Fruit fly (Drosophila melanogaster) whole organism, embryonic: Measurements from ENCODE around the gene Pde11.

Experiments
- Ada2b ChIP-seq: fragments of 200-800 bp; sonication (Bioruptor generic); IDR thresholded peaks from 2 replicates; pipeline ENCODE4 v1.3.6; 2022; ENCODE audit warnings: missing biosample characterization, missing genetic modification characterization
- Adf1 ChIP-seq: fragments of 200-800 bp; sonication (Bioruptor generic); IDR thresholded peaks from 2 replicates; pipeline ENCODE4 v1.3.6; 2022; ENCODE audit warnings: missing biosample characterization, missing genetic modification characterization
- CG12942 ChIP-seq: fragments of 200-800 bp; sonication (Bioruptor generic); optimal IDR thresholded peaks from 3 replicates; lab custom pipeline; 2016; ENCODE audit warnings: missing biosample characterization, missing genetic modification characterization
- CG15514 ChIP-seq: fragments of 200-800 bp; sonication (Bioruptor generic); optimal IDR thresholded peaks from 3 replicates; lab custom pipeline; 2017; ENCODE audit warnings: missing biosample characterization, missing genetic modification characterization, mild to moderate bottlenecking, moderate library complexity, missing genetic modification reagents
- CG17385 ChIP-seq: fragments of 200-800 bp; sonication (Bioruptor generic); optimal IDR thresholded peaks from 3 replicates; lab custom pipeline; 2018; ENCODE audit warnings: missing biosample characterization, mild to moderate bottlenecking, missing genetic modification characterization
- CG17568 ChIP-seq: fragments of 200-800 bp; sonication (Bioruptor generic); optimal IDR thresholded peaks from 2 replicates; lab custom pipeline; 2018; ENCODE audit warnings: missing biosample characterization, mild to moderate bottlenecking, missing genetic modification characterization, moderate library complexity
- CG17612 ChIP-seq: fragments of 200-800 bp; sonication (Bioruptor generic); IDR thresholded peaks from 2 replicates; pipeline ENCODE4 v1.3.6; 2022; ENCODE audit warnings: missing biosample characterization, missing genetic modification characterization
- CG1832 ChIP-seq: fragments of 200-800 bp; sonication (Bioruptor generic); optimal IDR thresholded peaks from 2 replicates; lab custom pipeline; 2017; ENCODE audit warnings: missing biosample characterization, mild to moderate bottlenecking, missing genetic modification characterization, inconsistent platforms
- CG2889 ChIP-seq: fragments of 200-800 bp; sonication (Bioruptor generic); IDR thresholded peaks from 3 replicates; pipeline ENCODE4 v1.3.6; 2022; ENCODE audit warnings: missing biosample characterization, missing genetic modification characterization
- CG31224 ChIP-seq: fragments of 200-800 bp; sonication (Bioruptor generic); IDR thresholded peaks from 2 replicates; pipeline ENCODE4 v1.3.6; 2022; ENCODE audit warnings: missing biosample characterization, missing genetic modification characterization
- CG3163 ChIP-seq: fragments of 200-800 bp; sonication (Bioruptor generic); optimal IDR thresholded peaks from 3 replicates; lab custom pipeline; 2016; ENCODE audit warnings: missing biosample characterization, missing genetic modification characterization
- CG32532 ChIP-seq: fragments of 200-800 bp; sonication (Bioruptor generic); IDR thresholded peaks from 2 replicates; pipeline ENCODE4 v1.3.6; 2022; ENCODE audit warnings: missing biosample characterization, missing genetic modification characterization
- CG4282 ChIP-seq: fragments of 200-800 bp; sonication (Bioruptor generic); optimal IDR thresholded peaks from 2 replicates; lab custom pipeline; 2016; ENCODE audit warnings: missing biosample characterization, missing genetic modification characterization
- CG5953 ChIP-seq: fragments of 200-800 bp; sonication (Bioruptor generic); IDR thresholded peaks from 2 replicates; pipeline ENCODE4 v1.3.6; 2022; ENCODE audit warnings: missing biosample characterization, missing genetic modification characterization
- CG7271 ChIP-seq: fragments of 200-800 bp; sonication (Bioruptor generic); optimal IDR thresholded peaks from 2 replicates; lab custom pipeline; 2018; ENCODE audit warnings: missing biosample characterization, mild to moderate bottlenecking, missing genetic modification characterization, moderate library complexity
- CG7786 ChIP-seq: fragments of 200-800 bp; sonication (Bioruptor generic); optimal IDR thresholded peaks from 2 replicates; lab custom pipeline; 2016; ENCODE audit warnings: missing biosample characterization, missing genetic modification characterization
- CG7839 ChIP-seq: fragments of 200-800 bp; sonication (Bioruptor generic); optimal IDR thresholded peaks from 3 replicates; lab custom pipeline; 2018; ENCODE audit warnings: missing biosample characterization, mild to moderate bottlenecking, missing genetic modification characterization, moderate library complexity
- CG7963 ChIP-seq: fragments of 200-800 bp; sonication (Bioruptor generic); IDR thresholded peaks from 3 replicates; pipeline ENCODE4 v1.3.6; 2022; ENCODE audit warnings: missing biosample characterization, missing genetic modification characterization; ENCODE audit not compliant: partially characterized antibody
- CG8281 ChIP-seq: fragments of 200-800 bp; sonication (Bioruptor generic); optimal IDR thresholded peaks from 2 replicates; lab custom pipeline; 2018; ENCODE audit warnings: missing biosample characterization, mild to moderate bottlenecking, missing genetic modification characterization, moderate library complexity
- CG8944 ChIP-seq: fragments of 200-800 bp; sonication (Bioruptor generic); optimal IDR thresholded peaks from 3 replicates; lab custom pipeline; 2016; ENCODE audit warnings: missing biosample characterization, missing genetic modification characterization
- Gsc ChIP-seq: fragments of 200-800 bp; sonication (Bioruptor generic); IDR thresholded peaks from 2 replicates; pipeline ENCODE4 v1.3.6; 2022; ENCODE audit warnings: missing biosample characterization, missing genetic modification characterization
- Gug ChIP-seq: fragments of 200-800 bp; sonication (Bioruptor generic); IDR thresholded peaks from 4 replicates; pipeline ENCODE4 v1.3.6; 2022; ENCODE audit warnings: missing biosample characterization, missing genetic modification characterization
- H2.0 ChIP-seq: fragments of 200-800 bp; sonication (Bioruptor generic); IDR thresholded peaks from 2 replicates; pipeline ENCODE4 v1.3.6; 2022; ENCODE audit warnings: missing biosample characterization, missing genetic modification characterization
- Hand ChIP-seq: fragments of 200-800 bp; sonication (Bioruptor generic); optimal IDR thresholded peaks from 2 replicates; lab custom pipeline; 2017; ENCODE audit warnings: mild to moderate bottlenecking, missing biosample characterization, missing genetic modification reagents, missing genetic modification characterization
- Hmr ChIP-seq: fragments of 200-800 bp; sonication (Bioruptor generic); optimal IDR thresholded peaks from 3 replicates; lab custom pipeline; 2017; ENCODE audit warnings: mild to moderate bottlenecking, missing biosample characterization, missing genetic modification reagents, missing genetic modification characterization
- Lpt ChIP-seq: fragments of >200 bp; optimal IDR thresholded peaks from 2 replicates; lab custom pipeline; 2018; ENCODE audit warnings: missing biosample characterization, missing genetic modification characterization
- Med ChIP-seq: fragments of 200-800 bp; sonication (Bioruptor generic); peaks from one replicate; lab custom pipeline; 2016; ENCODE audit warnings: missing biosample characterization, missing genetic modification characterization, mild to moderate bottlenecking, inconsistent platforms, moderate library complexity
- Nf-YC ChIP-seq: fragments of 200-800 bp; optimal IDR thresholded peaks from 3 replicates; lab custom pipeline; 2019; ENCODE audit warnings: missing biosample characterization, mild to moderate bottlenecking, missing genetic modification characterization, moderate library complexity
- Optix ChIP-seq: fragments of 200-800 bp; sonication (Bioruptor generic); IDR thresholded peaks from 3 replicates; pipeline ENCODE4 v1.3.6; 2022; ENCODE audit warnings: missing biosample characterization, missing genetic modification characterization
- Side ChIP-seq: fragments of 200-800 bp; sonication (Bioruptor generic); optimal IDR thresholded peaks from 2 replicates; lab custom pipeline; 2016; ENCODE audit warnings: missing biosample characterization, missing genetic modification characterization
- Taf1 ChIP-seq: fragments of 200-800 bp; sonication (Bioruptor generic); IDR thresholded peaks from 2 replicates; pipeline ENCODE4 v1.3.6; 2022; ENCODE audit warnings: missing biosample characterization, missing genetic modification characterization
- Xbp1 ChIP-seq: fragments of 200-800 bp; sonication (Bioruptor generic); optimal IDR thresholded peaks from 3 replicates; lab custom pipeline; 2016; ENCODE audit warnings: missing biosample characterization, mild to moderate bottlenecking, missing genetic modification characterization
- al ChIP-seq: fragments of 200-800 bp; sonication (Bioruptor generic); IDR thresholded peaks from 2 replicates; pipeline ENCODE4 v1.3.6; 2022; ENCODE audit warnings: missing biosample characterization, missing genetic modification characterization
- ap ChIP-seq: fragments of 200-800 bp; sonication (Bioruptor generic); IDR thresholded peaks from 2 replicates; pipeline ENCODE4 v1.3.6; 2022; ENCODE audit warnings: missing biosample characterization, missing genetic modification characterization
- bbx ChIP-seq: fragments of 200-800 bp; sonication (Bioruptor generic); IDR thresholded peaks from 2 replicates; pipeline ENCODE4 v1.3.6; 2022; ENCODE audit warnings: missing biosample characterization, missing genetic modification characterization; ENCODE audit not compliant: partially characterized antibody
- cg ChIP-seq: fragments of 200-800 bp; sonication (Bioruptor generic); optimal IDR thresholded peaks from 3 replicates; lab custom pipeline; 2019; ENCODE audit warnings: missing biosample characterization, mild to moderate bottlenecking, missing genetic modification characterization, moderate library complexity
- chinmo ChIP-seq: fragments of 200-800 bp; sonication (Bioruptor generic); IDR thresholded peaks from 4 replicates; pipeline ENCODE4 v1.3.6; 2022; ENCODE audit warnings: missing biosample characterization, missing genetic modification characterization; ENCODE audit not compliant: partially characterized antibody
- gfzf ChIP-seq: fragments of 200-800 bp; sonication (Bioruptor generic); optimal IDR thresholded peaks from 2 replicates; lab custom pipeline; 2016; ENCODE audit warnings: missing biosample characterization, mild to moderate bottlenecking, missing genetic modification characterization, moderate library complexity
- gsb-n ChIP-seq: fragments of 200-800 bp; sonication (Bioruptor generic); optimal IDR thresholded peaks from 3 replicates; lab custom pipeline; 2018; ENCODE audit warnings: missing biosample characterization, mild to moderate bottlenecking, missing genetic modification characterization
- gt ChIP-seq: fragments of 200-800 bp; sonication (Bioruptor generic); IDR thresholded peaks from 2 replicates; pipeline ENCODE4 v1.3.6; 2022; ENCODE audit warnings: missing biosample characterization, missing genetic modification characterization
- h ChIP-seq: fragments of >200 bp; optimal IDR thresholded peaks from 2 replicates; lab custom pipeline; 2017
- jing ChIP-seq: fragments of 200-800 bp; sonication (Bioruptor generic); optimal IDR thresholded peaks from 2 replicates; lab custom pipeline; 2018; ENCODE audit warnings: missing biosample characterization, mild to moderate bottlenecking, missing genetic modification characterization
- lilli ChIP-seq: fragments of 200-800 bp; sonication (Bioruptor generic); optimal IDR thresholded peaks from 3 replicates; lab custom pipeline; 2016; ENCODE audit warnings: missing biosample characterization, missing genetic modification characterization
- nom ChIP-seq: fragments of 200-800 bp; sonication (Bioruptor generic); optimal IDR thresholded peaks from 2 replicates; lab custom pipeline; 2017; ENCODE audit warnings: missing biosample characterization, missing genetic modification characterization, mild to moderate bottlenecking, moderate library complexity, missing genetic modification reagents
- run ChIP-seq: fragments of 200-800 bp; sonication (Bioruptor generic); optimal IDR thresholded peaks from 3 replicates; lab custom pipeline; 2018; ENCODE audit warnings: missing biosample characterization, mild to moderate bottlenecking, missing genetic modification characterization
- scrt ChIP-seq: fragments of 200-800 bp; sonication (Bioruptor generic); optimal IDR thresholded peaks from 2 replicates; lab custom pipeline; 2018; ENCODE audit warnings: missing biosample characterization, mild to moderate bottlenecking, missing genetic modification characterization, moderate library complexity
- sens ChIP-seq: fragments of 200-800 bp; sonication (Bioruptor generic); peaks from one replicate; lab custom pipeline; 2016; ENCODE audit warnings: missing biosample characterization, missing genetic modification characterization
- sug ChIP-seq: fragments of 200-800 bp; optimal IDR thresholded peaks from 2 replicates; lab custom pipeline; 2019; ENCODE audit warnings: missing biosample characterization, mild to moderate bottlenecking, missing genetic modification characterization, moderate library complexity
- tin ChIP-seq: fragments of 200-800 bp; sonication (Bioruptor generic); optimal IDR thresholded peaks from 3 replicates; lab custom pipeline; 2016; ENCODE audit warnings: missing biosample characterization, missing genetic modification characterization
- trem ChIP-seq: fragments of 200-800 bp; optimal IDR thresholded peaks from 3 replicates; lab custom pipeline; 2019; ENCODE audit warnings: missing biosample characterization, mild to moderate bottlenecking, missing genetic modification characterization, moderate library complexity
- z ChIP-seq: fragments of 200-800 bp; sonication (Bioruptor generic); IDR thresholded peaks from 3 replicates; pipeline ENCODE4 v1.3.6; 2022; ENCODE audit warnings: missing biosample characterization, missing genetic modification characterization
- zen2 ChIP-seq: fragments of 200-800 bp; sonication (Bioruptor generic); IDR thresholded peaks from 3 replicates; pipeline ENCODE4 v1.3.6; 2022; ENCODE audit warnings: missing biosample characterization, missing genetic modification characterization; ENCODE audit not compliant: partially characterized antibody

Gene Pde11

dm6 chr2L:18629144-18629543, 39.0 kb upstream of the Pde11 start (continued):
- no peak for TF ChIP-seq CG32532
- no peak for TF ChIP-seq CG2889 (GFP tag; lab: Robert Waterston, UW)
- no peak for TF ChIP-seq Hand (GFP tag; lab: Kevin White, UChicago)
- no peak for TF ChIP-seq Ada2b (GFP tag; lab: Robert Waterston, UW)
- TF ChIP-seq CG7839 (tag; lab: Kevin White, UChicago) = no peak
- TF ChIP-seq ap (GFP tag; lab: Robert Waterston, UW) = no peak
- TF ChIP-seq CG1832 = peak; percentile 76
- TF ChIP-seq Hmr (GFP tag; lab: Kevin White, UChicago) = no peak
- no peak for TF ChIP-seq Xbp1 (GFP tag; lab: Kevin White, UChicago)
- no peak for TF ChIP-seq Optix (GFP tag; lab: Robert Waterston, UW)
- no peak for TF ChIP-seq zen2 (GFP tag; lab: Robert Waterston, UW)
- TF ChIP-seq H2.0 (GFP tag; lab: Robert Waterston, UW) = no peak
- no peak for TF ChIP-seq CG8281
- TF ChIP-seq CG5953 (GFP tag; lab: Robert Waterston, UW) = peak; percentile 30; the same call in 1 of the 2 replicates
- no peak for TF ChIP-seq run (tag; lab: Kevin White, UChicago)
- no peak for TF ChIP-seq Taf1 (GFP tag; lab: Robert Waterston, UW)
- TF ChIP-seq CG7271 (tag; lab: Kevin White, UChicago) = no peak
- no peak for TF ChIP-seq gfzf (GFP tag; lab: Kevin White, UChicago)
- TF ChIP-seq Med = peak; percentile 34
- TF ChIP-seq CG4282 (GFP tag; lab: Kevin White, UChicago) = no peak
- TF ChIP-seq trem = no peak
- TF ChIP-seq CG7786 (GFP tag; lab: Kevin White, UChicago) = no peak
- TF ChIP-seq nom = no peak
- no peak for TF ChIP-seq Lpt
- TF ChIP-seq Gug (GFP tag; lab: Robert Waterston, UW) = no peak
- no peak for TF ChIP-seq cg (GFP tag; lab: Kevin White, UChicago)
- 0 out of 4 replicates have a peak, but pooled peaks have one; percentile 59 for TF ChIP-seq chinmo (GFP tag; lab: Robert Waterston, UW)
- TF ChIP-seq z (GFP tag; lab: Robert Waterston, UW) = peak; percentile 57; the same call in 1 of the 3 replicates
- TF ChIP-seq CG12942 (GFP tag; lab: Kevin White, UChicago) = no peak
- no peak for TF ChIP-seq scrt
- no peak for TF ChIP-seq tin
- no peak for TF ChIP-seq lilli (GFP tag; lab: Kevin White, UChicago)
- no peak for TF ChIP-seq jing (GFP tag; lab: Kevin White, UChicago)
- no peak for TF ChIP-seq Adf1 (GFP tag; lab: Robert Waterston, UW)
- no peak for TF ChIP-seq CG7963 (GFP tag; lab: Robert Waterston, UW)
- TF ChIP-seq CG17568 (GFP tag; lab: Kevin White, UChicago) = no peak
- peak; percentile 29 for TF ChIP-seq sug
- TF ChIP-seq CG3163 = no peak
- no peak for TF ChIP-seq CG17612
- peak; percentile 23; the same call in 1 of the 2 replicates for TF ChIP-seq bbx
- TF ChIP-seq CG31224 (GFP tag; lab: Robert Waterston, UW) = no peak
- TF ChIP-seq Nf-YC (tag; lab: Kevin White, UChicago) = no peak
- no peak for TF ChIP-seq h (lab: Kevin White, UChicago)
- TF ChIP-seq sens (GFP tag; lab: Kevin White, UChicago) = peak; percentile 55
- no peak for TF ChIP-seq Gsc (GFP tag; lab: Robert Waterston, UW)
- TF ChIP-seq CG17385 (GFP tag; lab: Kevin White, UChicago) = no peak
- TF ChIP-seq gsb-n (tag; lab: Kevin White, UChicago) = peak; percentile 69
- TF ChIP-seq al (GFP tag; lab: Robert Waterston, UW) = no peak
- TF ChIP-seq CG8944 (GFP tag; lab: Kevin White, UChicago) = no peak
- no peak for TF ChIP-seq gt (GFP tag; lab: Robert Waterston, UW)
- no peak for TF ChIP-seq Side (GFP tag; lab: Kevin White, UChicago)
- TF ChIP-seq CG15514 (GFP tag; lab: Kevin White, UChicago) = no peak
